Fruit fly (Drosophila melanogaster) Kc167 (cell line): ENCODE results near the gene Sfp79B.

Experiments used
- Sin3A ChIP-seq: fragments of >200 bp; optimal IDR thresholded peaks from 2 replicates; lab custom pipeline; 2018; ENCODE audit warnings: missing external identifiers
- psq ChIP-seq: fragments of >200 bp; optimal IDR thresholded peaks from 2 replicates; lab custom pipeline; 2017; ENCODE audit warnings: missing external identifiers

- TF ChIP-seq Sin3A (lab: Kevin White, UChicago) (no peak), psq (no peak)
Measured at dm6 chr3L:22063833-22064232, 16.3 kb upstream of the Sfp79B start.
